Worm (Caenorhabditis elegans): ENCODE results near the gene clec-57.

DNA sequence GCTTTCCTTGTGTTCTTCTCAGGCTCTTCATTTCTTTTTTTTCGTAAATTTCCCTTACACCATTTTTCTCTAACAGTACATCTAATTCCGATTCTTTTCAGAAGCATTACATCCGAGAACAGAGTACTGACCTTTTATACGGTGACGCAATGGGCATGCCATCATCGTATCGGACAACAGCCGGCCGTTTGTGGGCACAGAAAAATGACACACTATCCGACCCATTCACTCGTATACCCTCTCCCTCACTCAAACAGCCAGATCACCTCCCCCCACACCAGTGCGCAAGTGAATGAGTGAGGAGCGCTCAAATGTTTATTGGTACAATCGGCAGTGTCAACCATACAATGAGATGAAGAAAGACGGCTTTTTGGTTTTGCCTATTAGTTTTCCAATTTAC lies 32.1 kb downstream of the clec-57 start, which contains the start of gene R02D5.24:
- TF ChIP-seq egl-5 (tag; optimal IDR thresholded peaks at IDR 0.05) (no peak), snpc-4 (tag; optimal IDR thresholded peaks at IDR 0.05) (no peak), ama-1 (optimal IDR thresholded peaks at IDR 0.05) (no peak), fkh-10 (GFP tag; optimal IDR thresholded peaks at IDR 0.05) (no peak), lin-39 (tag; optimal IDR thresholded peaks at IDR 0.05) (no peak), eor-1 (tag; optimal IDR thresholded peaks at IDR 0.05) (no peak), nhr-12 (tag; optimal IDR thresholded peaks at IDR 0.05) (no peak), tbx-2 (tag; optimal IDR thresholded peaks at IDR 0.05) (no peak), ceh-82 (tag; optimal IDR thresholded peaks at IDR 0.05) (no peak)
